Fruit fly (Drosophila melanogaster): ENCODE results near the gene fd96Ca.

Gene fd96Ca

DNA sequence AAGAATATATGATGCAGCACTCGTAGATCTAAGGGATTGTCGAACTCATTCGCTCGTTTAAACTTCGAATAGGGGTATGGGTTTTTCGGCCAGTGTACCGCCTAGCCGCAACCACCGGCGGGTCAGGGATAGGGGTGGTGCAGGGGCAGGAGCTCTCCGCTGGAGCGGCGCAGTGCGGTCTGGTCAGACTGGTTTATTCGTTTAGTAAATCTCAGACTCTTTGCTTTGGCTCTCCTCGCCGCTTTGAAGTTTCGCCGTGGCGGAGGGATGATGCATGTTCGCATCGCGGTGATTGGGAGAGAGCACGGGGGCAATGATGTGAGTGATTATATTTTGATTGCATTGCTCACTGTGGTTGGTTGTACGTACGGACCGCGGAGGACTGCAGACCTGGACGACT, at the start of gene fd96Ca:
Gene fd96Ca (plus strand): TSS at position 337 of the 400 bp plus-strand sequence.
- no peak for TF ChIP-seq CG5204 (GFP tag; optimal IDR thresholded peaks at IDR 0.05)
- no peak for TF ChIP-seq CG12768 (GFP tag; optimal IDR thresholded peaks at IDR 0.05)
- TF ChIP-seq ovo (GFP tag; optimal IDR thresholded peaks at IDR 0.05): no peak
- no peak for TF ChIP-seq CG7101 (tag; optimal IDR thresholded peaks at IDR 0.05)
- TF ChIP-seq CG33017 (tag; optimal IDR thresholded peaks at IDR 0.05): no peak
- TF ChIP-seq toe (GFP tag; optimal IDR thresholded peaks at IDR 0.05): no peak
- TF ChIP-seq CG11617 (GFP tag; optimal IDR thresholded peaks at IDR 0.05): no peak
- no peak for TF ChIP-seq CG14711 (tag; optimal IDR thresholded peaks at IDR 0.05)
- no peak for TF ChIP-seq Mnt (GFP tag; optimal IDR thresholded peaks at IDR 0.05)
- TF ChIP-seq kay (GFP tag; ENCODE audit: borderline replicate concordance): no peak
- TF ChIP-seq Crg-1 (GFP tag; optimal IDR thresholded peaks at IDR 0.05): no peak
- TF ChIP-seq Clk (GFP tag; optimal IDR thresholded peaks at IDR 0.05): no peak
- TF ChIP-seq tj (GFP tag; optimal IDR thresholded peaks at IDR 0.05): no peak
- TF ChIP-seq CG1620 (GFP tag; optimal IDR thresholded peaks at IDR 0.05): no peak
- no peak for TF ChIP-seq pad (GFP tag; optimal IDR thresholded peaks at IDR 0.05)
- no peak for TF ChIP-seq cic (GFP tag; optimal IDR thresholded peaks at IDR 0.05)
- no peak for TF ChIP-seq CG7045 (GFP tag; optimal IDR thresholded peaks at IDR 0.05)
- no peak for TF ChIP-seq cnc (optimal IDR thresholded peaks at IDR 0.05)

DNA sequence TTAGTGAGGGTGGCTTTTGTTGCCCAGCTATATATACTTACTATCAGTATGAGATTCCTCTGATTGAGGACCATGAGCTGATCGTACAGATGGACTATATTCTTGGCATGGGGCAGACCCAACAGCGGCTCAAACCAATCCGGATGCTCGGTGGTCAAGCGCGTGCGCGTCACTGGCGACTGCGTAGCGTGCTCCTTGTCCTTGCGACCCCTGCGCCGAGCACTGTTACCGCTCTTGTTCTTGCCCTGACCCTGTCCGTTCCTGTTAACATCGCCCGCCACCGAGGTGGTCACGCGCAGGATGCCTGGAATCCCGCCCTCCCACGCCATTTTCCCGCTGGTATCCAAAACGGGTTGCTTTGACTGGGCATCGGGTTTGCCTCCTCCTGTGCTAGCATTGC, 49.8 kb upstream of the fd96Ca start:
- peak in 1 of 2 experiments; percentile 56 for TF ChIP-seq cnc (optimal IDR thresholded peaks at IDR 0.05)
- no peak for TF ChIP-seq CG5204 (GFP tag; optimal IDR thresholded peaks at IDR 0.05)

DNA sequence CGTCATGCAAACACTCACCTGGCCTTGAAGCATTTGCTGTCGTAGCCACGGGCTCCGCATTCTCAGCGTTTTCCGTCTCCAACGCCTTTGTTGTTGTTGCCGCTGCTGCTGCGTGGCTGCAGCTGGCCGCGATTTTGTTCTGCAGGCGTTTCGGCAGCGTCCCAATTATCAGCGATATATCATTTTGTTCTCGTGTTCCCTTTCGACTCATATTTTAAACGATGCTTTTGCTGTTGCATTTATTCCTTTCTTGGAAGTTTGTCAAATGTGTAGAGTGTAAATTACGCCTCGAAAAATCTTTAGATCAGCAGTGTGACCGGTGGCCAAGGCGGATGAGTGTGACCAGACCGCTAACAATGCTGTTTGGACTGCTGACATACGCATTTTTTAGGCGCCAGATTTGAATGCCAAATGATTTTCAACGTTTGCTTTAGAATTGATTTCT, 49.3 kb upstream of the fd96Ca start, which contains the start of gene Smg6:
Gene Smg6 (minus strand): TSS at position 324 of the 445 bp plus-strand sequence.
- TF ChIP-seq bab1 (GFP tag; optimal IDR thresholded peaks at IDR 0.05) (peak; percentile 64), cic (GFP tag; optimal IDR thresholded peaks at IDR 0.05) (peak; percentile 39), CG14711 (tag; optimal IDR thresholded peaks at IDR 0.05) (no peak), cnc (optimal IDR thresholded peaks at IDR 0.05) (no peak), Crg-1 (GFP tag; optimal IDR thresholded peaks at IDR 0.05) (no peak), Clk (GFP tag; optimal IDR thresholded peaks at IDR 0.05) (no peak), pad (GFP tag; optimal IDR thresholded peaks at IDR 0.05) (no peak), toe (GFP tag; optimal IDR thresholded peaks at IDR 0.05) (no peak), CG7101 (tag; optimal IDR thresholded peaks at IDR 0.05) (no peak), tj (GFP tag; optimal IDR thresholded peaks at IDR 0.05) (peak; percentile 98), Mnt (GFP tag; optimal IDR thresholded peaks at IDR 0.05) (peak; percentile 35), CG12768 (GFP tag; optimal IDR thresholded peaks at IDR 0.05) (no peak), CG11617 (GFP tag; optimal IDR thresholded peaks at IDR 0.05) (peak; percentile 31)

DNA sequence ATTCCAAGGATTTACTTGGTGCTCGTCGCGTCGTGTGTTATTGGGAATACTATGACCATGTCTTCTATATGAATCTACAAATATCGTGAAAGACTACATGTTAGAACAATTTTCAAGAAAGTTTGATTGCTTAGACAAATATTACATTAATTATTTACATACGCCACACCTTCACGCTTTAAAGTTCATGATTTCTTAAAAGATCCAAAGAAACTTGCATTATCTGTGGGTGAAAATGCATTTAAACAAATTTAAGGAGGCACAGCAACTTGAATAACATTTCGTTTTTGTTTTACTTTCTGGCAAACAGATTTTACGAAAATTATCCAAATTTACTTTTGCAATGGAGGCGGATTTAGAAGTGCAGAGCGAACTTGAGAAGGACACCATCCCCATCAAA, 45.8 kb upstream of the fd96Ca start, which contains the start of gene CG31115:
Gene CG31115 (plus strand): TSS at position 301 of the 400 bp plus-strand sequence.
- TF ChIP-seq Clk (GFP tag; optimal IDR thresholded peaks at IDR 0.05): no peak
- TF ChIP-seq CG7045 (GFP tag; optimal IDR thresholded peaks at IDR 0.05): no peak
- TF ChIP-seq toe (GFP tag; optimal IDR thresholded peaks at IDR 0.05): no peak
- no peak for TF ChIP-seq cic (GFP tag; optimal IDR thresholded peaks at IDR 0.05)
- TF ChIP-seq CG1620 (GFP tag; optimal IDR thresholded peaks at IDR 0.05): no peak
- TF ChIP-seq tj (GFP tag; optimal IDR thresholded peaks at IDR 0.05): no peak
- no peak for TF ChIP-seq CG7101 (tag; optimal IDR thresholded peaks at IDR 0.05)
- TF ChIP-seq CG14711 (tag; optimal IDR thresholded peaks at IDR 0.05): no peak
- TF ChIP-seq CG12768 (GFP tag; optimal IDR thresholded peaks at IDR 0.05): no peak
- no peak for TF ChIP-seq Mnt (GFP tag; optimal IDR thresholded peaks at IDR 0.05)
- TF ChIP-seq CG33017 (tag; optimal IDR thresholded peaks at IDR 0.05): no peak
- no peak for TF ChIP-seq kay (GFP tag; ENCODE audit: borderline replicate concordance)
- no peak for TF ChIP-seq CG11617 (GFP tag; optimal IDR thresholded peaks at IDR 0.05)
- no peak for TF ChIP-seq cnc (optimal IDR thresholded peaks at IDR 0.05)
- no peak for TF ChIP-seq Crg-1 (GFP tag; optimal IDR thresholded peaks at IDR 0.05)
- TF ChIP-seq bab1 (GFP tag; optimal IDR thresholded peaks at IDR 0.05): no peak
- no peak for TF ChIP-seq CG5204 (GFP tag; optimal IDR thresholded peaks at IDR 0.05)
- no peak for TF ChIP-seq ovo (GFP tag; optimal IDR thresholded peaks at IDR 0.05)
- TF ChIP-seq pad (GFP tag; optimal IDR thresholded peaks at IDR 0.05): no peak

DNA sequence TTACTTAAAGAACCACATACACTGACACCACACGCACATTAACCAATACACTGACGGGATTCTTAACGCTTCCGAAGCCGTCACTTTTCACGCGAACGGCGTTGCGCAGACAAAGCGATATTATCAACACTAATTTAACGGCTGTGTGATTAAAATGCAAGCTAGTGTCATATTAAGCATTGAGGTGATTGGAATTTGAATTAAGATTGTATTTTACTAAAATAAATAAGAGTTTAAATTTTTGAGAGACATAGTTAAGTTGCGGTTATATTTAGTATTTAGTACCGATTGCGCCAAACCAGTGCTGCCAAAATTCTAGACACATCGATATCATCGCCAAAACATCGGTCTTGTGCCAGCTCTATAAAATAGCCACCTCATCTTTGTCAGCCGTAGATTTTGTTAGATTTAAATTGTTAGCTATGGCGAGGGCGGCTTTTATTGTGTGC, 43.4 kb upstream of the fd96Ca start, which contains the start of the genes Ythdf and bai:
Gene Ythdf (minus strand): TSS at position 222 of the 449 bp plus-strand sequence.
Gene bai (plus strand): TSS at position 347 of the 449 bp plus-strand sequence.
- TF ChIP-seq Mnt (GFP tag; optimal IDR thresholded peaks at IDR 0.05) (peak; percentile 58), CG14711 (tag; optimal IDR thresholded peaks at IDR 0.05) (peak; percentile 25), Clk (GFP tag; optimal IDR thresholded peaks at IDR 0.05) (peak; percentile 30), CG12768 (GFP tag; optimal IDR thresholded peaks at IDR 0.05) (peak; percentile 1), bab1 (GFP tag; optimal IDR thresholded peaks at IDR 0.05) (peak; percentile 30), Crg-1 (GFP tag; optimal IDR thresholded peaks at IDR 0.05) (peak; percentile 35), kay (GFP tag; ENCODE audit: borderline replicate concordance) (no peak), ovo (GFP tag; optimal IDR thresholded peaks at IDR 0.05) (no peak), CG1620 (GFP tag; optimal IDR thresholded peaks at IDR 0.05) (peak; percentile 65), pad (GFP tag; optimal IDR thresholded peaks at IDR 0.05) (peak; percentile 55), CG7101 (tag; optimal IDR thresholded peaks at IDR 0.05) (peak; percentile 40), CG33017 (tag; optimal IDR thresholded peaks at IDR 0.05) (no peak), CG11617 (GFP tag; optimal IDR thresholded peaks at IDR 0.05) (peak; percentile 46)

DNA sequence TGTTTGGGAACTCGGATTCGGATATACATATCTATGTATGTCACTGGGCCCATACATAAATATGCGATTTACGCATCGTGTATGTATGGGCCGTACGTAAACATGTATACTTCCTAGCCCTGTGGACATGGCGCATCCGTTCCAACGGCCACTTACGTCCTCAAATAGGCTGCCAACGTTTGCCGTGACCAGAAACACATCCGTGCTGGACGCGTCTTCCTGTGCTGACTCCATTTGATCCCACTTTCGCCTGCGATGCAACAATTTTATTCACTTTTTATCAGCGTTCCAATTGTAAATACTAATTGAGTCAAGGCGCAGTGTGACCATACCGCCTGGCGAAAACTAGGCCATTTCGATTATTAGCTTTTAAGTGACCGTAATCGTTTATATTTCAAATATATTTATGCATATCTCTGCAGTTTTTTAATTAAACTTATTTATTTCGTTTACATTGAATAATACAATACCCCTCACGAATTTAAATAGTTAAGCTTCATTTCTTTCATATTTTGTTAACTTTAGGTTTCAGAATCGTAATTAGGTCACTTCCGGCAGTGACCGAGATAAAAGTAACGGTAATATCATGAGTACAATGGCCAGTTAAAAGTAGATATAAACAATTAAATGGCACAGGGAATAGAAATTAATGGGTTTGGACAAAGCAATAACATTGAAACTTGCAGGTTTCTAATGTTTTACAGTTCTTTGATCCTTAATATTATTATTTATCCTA, 37.5 kb upstream of the fd96Ca start, which contains the start of gene 5PtaseI:
Gene 5PtaseI (minus strand): TSS at position 336 of the 736 bp plus-strand sequence.
- TF ChIP-seq ovo (GFP tag; optimal IDR thresholded peaks at IDR 0.05): no peak
- no peak for TF ChIP-seq Clk (GFP tag; optimal IDR thresholded peaks at IDR 0.05)
- TF ChIP-seq bab1 (GFP tag; optimal IDR thresholded peaks at IDR 0.05): peak; percentile 14
- TF ChIP-seq tj (GFP tag; optimal IDR thresholded peaks at IDR 0.05): peak; percentile 86
